Fruit fly (Drosophila melanogaster): ENCODE measurements around the gene CG14210.

The CG14210 gene

dm6 chrX:19642819-19643504 lies 27.0 kb downstream of the CG14210 start, which contains the start of the genes CG12237 and Sec61gamma:
CG12237 (minus strand) TSS chrX:19642869.
Sec61gamma (plus strand) TSS chrX:19643327.
- TF ChIP-seq dysf (GFP tag; IDR thresholded peaks at IDR 0.05) (0 out of 3 replicates have a peak, but pooled peaks have one; percentile 50), CG4328 (GFP tag; optimal IDR thresholded peaks at IDR 0.05) (no peak), p53 (GFP tag; optimal IDR thresholded peaks at IDR 0.05) (peak; percentile 44), Rfx (GFP tag; IDR thresholded peaks at IDR 0.05) (peak; percentile 72), shn (GFP tag; optimal IDR thresholded peaks at IDR 0.05) (no peak), CG8359 (GFP tag; optimal IDR thresholded peaks at IDR 0.05; ENCODE audit: borderline replicate concordance) (no peak), CG2116 (GFP tag; optimal IDR thresholded peaks at IDR 0.05) (peak; percentile 43), CG4617 (GFP tag; optimal IDR thresholded peaks at IDR 0.05; ENCODE audit: borderline replicate concordance) (peak; percentile 32), CG6175 (GFP tag; IDR thresholded peaks at IDR 0.05) (0 out of 3 replicates have a peak, but pooled peaks have one; percentile 7), pfk (GFP tag; optimal IDR thresholded peaks at IDR 0.05) (peak; percentile 13), CG12155 (GFP tag; optimal IDR thresholded peaks at IDR 0.05) (no peak), zfh1 (GFP tag; IDR thresholded peaks at IDR 0.05) (peak; percentile 33; the same call in 1 of the 3 replicates), CG9727 (GFP tag; optimal IDR thresholded peaks at IDR 0.05) (peak; percentile 25), CG7745 (tag; optimal IDR thresholded peaks at IDR 0.05) (no peak), HmgD (GFP tag; optimal IDR thresholded peaks at IDR 0.05) (peak; percentile 13), Pdp1 (GFP tag; optimal IDR thresholded peaks at IDR 0.05) (peak in 1 of 2 experiments; percentile 38), HLHmδ (GFP tag; optimal IDR thresholded peaks at IDR 0.05) (peak; percentile 85), CG18599 (GFP tag; optimal IDR thresholded peaks at IDR 0.05) (no peak), pzg (GFP tag; optimal IDR thresholded peaks at IDR 0.05) (peak; percentile 84), CG17359 (tag; optimal IDR thresholded peaks at IDR 0.05) (peak; percentile 26), Myb (GFP tag; optimal IDR thresholded peaks at IDR 0.05) (peak; percentile 22), CG13894 (tag; optimal IDR thresholded peaks at IDR 0.05) (peak; percentile 61), bcd (GFP tag; optimal IDR thresholded peaks at IDR 0.05) (peak; percentile 42), CG30020 (tag; optimal IDR thresholded peaks at IDR 0.05) (peak; percentile 28), CG7928 (GFP tag; optimal IDR thresholded peaks at IDR 0.05) (peak; percentile 93), CG13775 (GFP tag; optimal IDR thresholded peaks at IDR 0.05) (peak; percentile 5), NfI (GFP tag; optimal IDR thresholded peaks at IDR 0.05) (peak; percentile 11), CG9609 (GFP tag; optimal IDR thresholded peaks at IDR 0.05) (peak; percentile 24), Dref (GFP tag; IDR thresholded peaks at IDR 0.05) (peak; percentile 50), CG1792 (GFP tag; optimal IDR thresholded peaks at IDR 0.05) (no peak), CG11247 (GFP tag; IDR thresholded peaks at IDR 0.05) (peak; percentile 46), grau (tag; optimal IDR thresholded peaks at IDR 0.05) (peak; percentile 28), CG13296 (GFP tag; optimal IDR thresholded peaks at IDR 0.05) (peak; percentile 35), Sin3A (optimal IDR thresholded peaks at IDR 0.05) (peak; percentile 16), maf-S (GFP tag; optimal IDR thresholded peaks at IDR 0.05) (peak; percentile 11), Ets65A (GFP tag) (peak; percentile 59), MBD-R2 (GFP tag; IDR thresholded peaks at IDR 0.05) (peak; percentile 85), CG12659 (GFP tag; optimal IDR thresholded peaks at IDR 0.05) (peak; percentile 77), CG32532 (GFP tag; IDR thresholded peaks at IDR 0.05) (peak; percentile 60), nerfin-1 (tag; optimal IDR thresholded peaks at IDR 0.05) (peak; percentile 10), dpn (GFP tag; optimal IDR thresholded peaks at IDR 0.05) (peak in 1 of 2 experiments; percentile 48), Six4 (GFP tag; optimal IDR thresholded peaks at IDR 0.05) (no peak), Dad (GFP tag; optimal IDR thresholded peaks at IDR 0.05) (peak; percentile 24), zen (tag; optimal IDR thresholded peaks at IDR 0.05) (no peak), mam (GFP tag; optimal IDR thresholded peaks at IDR 0.05) (peak; percentile 37), Side (GFP tag; optimal IDR thresholded peaks at IDR 0.05) (peak; percentile 0), unpg (GFP tag; optimal IDR thresholded peaks at IDR 0.05) (no peak), YL-1 (GFP tag; optimal IDR thresholded peaks at IDR 0.05) (peak; percentile 79), CG14710 (tag; optimal IDR thresholded peaks at IDR 0.05) (peak; percentile 60)

All from whole organism, embryonic.